Worm (Caenorhabditis elegans) whole organism, L4/young adult: Measurements from ENCODE around the gene pgp-11.

Experiments
- W03F9.2 ChIP-seq: fragments of 150-350 bp; optimal IDR thresholded peaks from 2 replicates; lab custom pipeline; 2014; ENCODE audit warnings: missing biosample characterization, missing genetic modification characterization
- dao-5 ChIP-seq: sonication (generic microtip); optimal IDR thresholded peaks from 2 replicates; lab custom pipeline; 2016; ENCODE audit warnings: missing genotype, missing genetic modification characterization, moderate library complexity, missing compliant biosample characterization
- him-1 ChIP-seq: sonication (generic microtip); optimal IDR thresholded peaks from 2 replicates; lab custom pipeline; 2016; ENCODE audit warnings: missing genotype, missing genetic modification reagents, missing genetic modification characterization, missing compliant biosample characterization

pgp-11 gene

DNA sequence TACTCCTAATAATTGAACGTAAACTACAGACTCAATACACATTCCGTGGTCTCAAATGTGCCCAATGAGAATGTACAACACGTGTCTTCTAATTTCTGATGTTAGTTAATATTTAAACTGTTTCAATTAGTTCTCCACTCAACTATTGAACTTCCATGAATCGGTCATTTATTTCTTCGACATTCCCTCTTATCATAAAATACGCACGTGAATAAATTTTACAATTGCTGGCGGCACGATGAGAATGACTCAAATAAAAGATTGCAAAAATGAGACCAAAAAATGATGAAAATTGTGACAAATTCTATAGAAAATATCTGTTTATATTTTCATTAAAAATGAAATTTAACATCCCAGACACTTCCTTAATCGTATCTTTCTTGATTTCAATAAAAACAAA lies 695 bp upstream of the pgp-11 start:
- no peak for TF ChIP-seq W03F9.2
- TF ChIP-seq dao-5: no peak
- no peak for TF ChIP-seq him-1

DNA sequence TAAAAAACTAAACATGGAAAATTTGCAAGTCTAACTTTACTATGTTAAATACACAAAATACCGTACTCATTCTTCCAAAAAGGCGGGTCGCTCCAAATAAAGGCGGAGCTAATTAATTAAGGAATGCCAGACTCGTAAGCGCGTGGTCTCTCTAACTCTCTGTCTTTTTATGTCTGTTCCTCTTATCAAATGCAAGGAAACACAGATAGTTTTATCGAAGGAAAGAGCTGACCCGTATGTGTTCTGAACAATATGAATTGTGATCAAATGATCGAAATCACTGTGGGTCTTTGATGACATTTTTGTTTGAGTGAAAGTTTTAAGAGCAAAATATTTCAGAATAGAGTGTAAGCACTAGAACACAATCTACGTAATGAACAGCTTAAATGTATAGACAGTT lies 2.6 kb downstream of the pgp-11 start:
- TF ChIP-seq him-1 (no peak), dao-5 (no peak), W03F9.2 (no peak)

DNA sequence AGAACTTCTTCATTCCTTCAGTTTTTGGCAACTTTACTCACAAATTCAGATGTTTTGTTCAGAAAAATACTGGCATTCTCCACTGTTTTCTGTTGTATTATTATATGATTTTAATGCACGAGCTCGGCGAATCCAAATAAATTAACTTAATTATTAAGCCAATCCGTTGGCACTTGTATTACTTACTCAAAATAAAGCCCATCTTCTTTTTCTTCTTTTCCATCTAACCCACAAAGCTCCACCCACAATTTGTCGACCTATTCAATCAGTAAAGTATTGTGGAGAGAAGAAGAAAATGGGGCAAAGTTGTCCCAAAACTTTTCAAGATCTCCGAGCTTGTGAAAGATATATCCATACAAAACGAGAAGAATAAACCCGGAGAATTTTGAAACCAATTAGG lies 12.8 kb downstream of the pgp-11 start:
- no peak for TF ChIP-seq him-1
- TF ChIP-seq dao-5: no peak
- no peak for TF ChIP-seq W03F9.2

DNA sequence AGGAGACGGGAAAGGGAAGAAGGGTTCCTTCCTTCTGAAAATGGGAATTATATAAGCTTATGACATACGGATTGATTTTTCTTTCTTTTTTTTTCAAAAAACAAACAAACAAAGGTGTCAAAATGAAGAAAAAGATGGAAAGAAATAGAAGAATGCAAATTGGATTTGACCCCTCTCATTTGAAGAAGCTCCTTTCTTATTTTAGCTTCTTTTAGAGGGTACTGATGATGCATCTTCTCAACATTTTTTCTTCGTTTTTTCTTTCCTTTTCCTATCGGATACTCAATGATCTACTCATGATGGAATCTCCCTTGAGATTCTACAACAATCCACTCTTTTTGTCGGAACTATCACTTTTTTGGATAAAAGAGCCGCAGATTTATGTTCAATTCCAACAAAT lies 13.9 kb downstream of the pgp-11 start:
- TF ChIP-seq W03F9.2: no peak
- no peak for TF ChIP-seq him-1
- no peak for TF ChIP-seq dao-5

DNA sequence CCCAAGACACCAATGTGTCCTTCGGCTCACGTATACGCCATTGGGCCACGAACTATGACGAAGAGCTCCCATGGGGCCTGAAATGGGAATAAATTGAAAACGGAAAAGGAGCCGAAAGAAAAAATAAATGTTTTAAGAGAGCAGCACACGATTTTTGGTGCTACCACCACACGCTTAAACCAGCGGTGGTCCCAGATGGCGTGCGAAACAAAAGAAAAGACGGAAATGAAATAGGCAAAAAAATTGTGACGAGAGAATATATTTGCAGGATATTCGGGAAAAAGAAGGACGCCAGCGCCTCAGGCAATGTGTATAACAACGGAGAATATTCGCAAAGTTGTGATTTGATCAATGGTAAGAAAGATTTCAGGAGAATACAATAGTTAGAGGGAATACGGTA lies 17.1 kb downstream of the pgp-11 start:
- TF ChIP-seq W03F9.2 (no peak), dao-5 (no peak), him-1 (no peak)

DNA sequence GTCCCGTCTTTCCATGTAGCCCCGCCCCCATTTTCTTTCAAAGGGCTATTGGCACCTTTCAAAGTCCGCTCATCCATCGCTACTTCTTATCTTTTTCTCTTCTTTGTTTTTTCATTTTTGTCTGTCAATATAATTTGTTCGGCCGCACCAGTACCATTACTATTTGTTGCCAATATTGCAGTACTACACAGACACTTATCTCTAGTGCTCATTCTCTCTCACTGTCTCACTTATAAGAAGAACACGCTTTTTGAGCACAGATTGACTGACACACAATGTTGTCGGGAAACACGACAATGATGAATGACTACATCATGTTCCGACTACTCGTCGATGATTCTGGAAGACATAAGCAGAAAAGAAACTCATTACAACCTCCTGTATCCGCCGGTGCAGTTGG lies 19.0 kb downstream of the pgp-11 start:
- TF ChIP-seq W03F9.2 (no peak), him-1 (no peak), dao-5 (no peak)

DNA sequence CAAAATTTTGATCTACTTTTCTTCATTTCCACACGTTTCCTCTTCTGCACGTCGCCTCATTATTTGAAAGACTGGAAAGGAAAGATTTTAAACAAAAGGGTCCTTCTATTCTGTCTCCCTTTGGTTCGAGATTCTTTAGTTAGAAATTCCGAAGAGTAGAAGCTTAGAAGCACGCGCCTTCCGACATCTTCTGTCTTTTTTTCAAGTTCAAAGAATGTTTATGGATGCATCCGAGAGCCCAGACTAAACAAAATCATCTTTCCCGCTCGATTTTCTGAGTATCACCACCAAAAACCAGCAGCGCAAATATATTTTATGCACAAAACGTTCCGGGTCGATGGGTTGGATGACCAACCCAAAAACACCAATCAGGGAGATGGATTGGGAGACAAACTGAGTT lies 20.0 kb downstream of the pgp-11 start:
- TF ChIP-seq W03F9.2 (no peak), him-1 (no peak), dao-5 (no peak)

DNA sequence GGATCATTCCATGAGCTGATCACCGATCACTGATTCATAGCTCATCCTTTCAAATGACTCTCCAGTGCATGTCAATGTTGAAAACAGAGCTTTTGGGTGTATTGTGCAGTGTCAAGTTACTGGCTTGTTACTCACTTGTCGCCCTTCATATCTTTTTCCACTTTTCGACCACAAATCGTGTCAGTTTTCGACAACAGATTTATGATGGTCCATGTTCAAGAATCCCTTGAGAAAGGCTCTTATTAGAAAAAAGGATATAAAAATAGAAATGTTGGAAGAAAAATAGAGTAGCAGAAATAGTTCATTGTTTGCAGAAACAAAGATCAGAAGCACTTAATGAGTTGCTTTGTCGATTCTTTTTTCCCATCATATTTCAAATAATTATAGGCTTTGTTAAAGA lies 20.6 kb downstream of the pgp-11 start:
- no peak for TF ChIP-seq W03F9.2
- no peak for TF ChIP-seq him-1
- TF ChIP-seq dao-5: no peak

DNA sequence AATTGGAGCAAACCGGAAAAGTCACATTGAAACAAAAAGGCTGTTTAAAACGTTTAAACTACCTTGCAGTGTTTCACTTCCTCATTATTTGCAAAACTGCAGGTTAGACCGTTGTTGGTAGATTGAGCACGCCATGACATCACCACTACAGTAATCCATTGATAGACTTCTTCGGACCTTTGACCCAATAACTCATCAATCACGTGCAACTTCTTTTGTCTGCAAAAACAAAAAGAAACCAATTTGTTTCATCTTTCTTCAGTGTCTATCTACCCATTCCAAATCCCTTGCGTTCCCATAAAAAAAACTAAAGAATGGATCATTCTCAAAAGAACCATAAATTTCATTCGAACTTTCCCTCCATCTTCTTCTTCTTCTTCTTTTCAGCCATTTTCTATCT lies 23.0 kb downstream of the pgp-11 start:
- TF ChIP-seq dao-5 (no peak), W03F9.2 (no peak), him-1 (no peak)

DNA sequence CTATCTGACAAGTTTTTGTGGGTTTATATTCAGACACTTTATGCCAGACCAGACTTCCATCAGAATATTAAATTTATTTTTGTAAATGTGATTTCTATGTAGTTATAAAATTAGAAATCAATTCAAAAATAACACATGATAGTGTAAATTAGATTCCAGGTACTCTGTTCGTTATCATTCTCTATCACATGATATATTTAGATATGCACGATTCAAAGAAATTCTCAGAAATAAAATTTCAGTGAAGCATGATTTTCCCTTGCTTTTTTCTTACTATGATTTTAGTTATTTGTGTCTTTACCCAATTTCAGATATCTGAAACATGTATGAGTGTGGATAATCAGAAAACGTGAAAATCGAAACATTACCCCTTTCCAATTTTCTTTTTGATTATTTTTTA lies 26.5 kb downstream of the pgp-11 start:
- no peak for TF ChIP-seq W03F9.2
- TF ChIP-seq dao-5: no peak
- TF ChIP-seq him-1: no peak

DNA sequence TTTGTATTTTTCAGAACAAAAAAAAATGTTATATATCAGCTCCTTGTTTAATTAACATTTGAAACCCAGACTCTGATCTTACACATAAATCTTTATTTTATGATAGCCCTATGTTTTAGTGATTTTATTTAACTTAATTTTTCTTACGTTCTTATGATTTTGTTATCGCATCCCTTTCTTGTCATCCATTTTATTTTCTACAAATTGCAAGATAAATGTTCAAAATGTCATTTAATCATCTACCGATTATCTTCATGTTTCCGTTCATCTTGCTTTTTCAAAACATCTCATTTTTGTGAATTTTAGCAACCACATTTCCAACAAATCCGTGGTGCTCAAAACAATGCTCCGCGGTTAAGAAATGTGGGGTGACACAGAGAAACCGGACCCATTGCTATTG lies 27.7 kb downstream of the pgp-11 start, which contains the start of gene DH11.5:
Gene DH11.5, plus strand, starts transcription at position 301 of the 400 bp plus-strand sequence.
- TF ChIP-seq W03F9.2 (no peak), dao-5 (no peak), him-1 (no peak)

DNA sequence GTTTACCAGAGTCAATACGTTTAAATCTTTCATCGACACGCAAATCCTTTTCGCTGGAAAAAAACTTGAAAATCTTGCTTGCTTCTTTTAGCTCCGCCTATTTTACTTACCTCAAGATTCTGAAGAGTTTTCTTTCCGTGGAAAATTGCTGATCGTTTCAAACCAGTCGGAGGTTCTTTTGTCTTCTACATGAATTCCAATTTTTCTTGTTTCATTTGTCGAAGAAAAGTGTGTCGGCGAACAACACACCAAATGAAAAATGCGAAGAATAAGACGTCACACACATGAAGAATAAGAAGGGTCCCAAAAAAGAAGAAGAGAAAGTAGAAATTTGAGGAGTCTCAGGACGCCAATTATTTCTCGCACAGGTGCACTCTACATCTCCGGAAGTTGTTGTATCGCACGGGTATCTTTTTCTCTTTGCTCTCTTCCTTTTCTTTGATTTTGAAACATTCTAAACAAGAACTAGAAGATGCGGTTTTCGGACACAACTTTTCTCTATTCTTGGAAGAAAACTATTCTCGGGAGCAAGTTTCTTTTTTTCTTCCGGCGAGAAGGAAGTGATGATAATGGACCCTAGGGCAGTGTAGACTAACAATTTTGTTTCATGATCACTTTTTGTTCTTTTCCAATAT lies 29.8 kb downstream of the pgp-11 start:
- TF ChIP-seq dao-5 (no peak), him-1 (no peak), W03F9.2 (no peak)

DNA sequence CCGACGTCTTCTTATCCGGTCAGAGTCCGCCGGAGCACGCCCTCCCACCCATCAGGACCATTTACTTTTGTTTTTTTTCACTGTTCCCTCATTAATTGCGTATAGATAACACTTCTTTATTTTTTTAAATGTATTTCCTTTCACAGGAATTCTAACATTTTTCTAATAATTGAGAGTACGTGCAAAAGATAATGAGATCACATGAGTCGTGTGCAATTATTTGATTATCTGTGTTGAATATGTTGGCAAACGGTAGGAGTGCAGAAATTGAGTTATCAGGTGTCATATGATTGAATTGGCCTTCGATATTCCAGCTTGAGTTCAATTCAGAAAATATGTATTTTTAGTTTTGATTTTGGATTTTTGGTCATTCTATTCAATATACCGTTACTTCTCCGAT lies 35.7 kb downstream of the pgp-11 start:
- TF ChIP-seq dao-5 (no peak), him-1 (no peak), W03F9.2 (no peak)

DNA sequence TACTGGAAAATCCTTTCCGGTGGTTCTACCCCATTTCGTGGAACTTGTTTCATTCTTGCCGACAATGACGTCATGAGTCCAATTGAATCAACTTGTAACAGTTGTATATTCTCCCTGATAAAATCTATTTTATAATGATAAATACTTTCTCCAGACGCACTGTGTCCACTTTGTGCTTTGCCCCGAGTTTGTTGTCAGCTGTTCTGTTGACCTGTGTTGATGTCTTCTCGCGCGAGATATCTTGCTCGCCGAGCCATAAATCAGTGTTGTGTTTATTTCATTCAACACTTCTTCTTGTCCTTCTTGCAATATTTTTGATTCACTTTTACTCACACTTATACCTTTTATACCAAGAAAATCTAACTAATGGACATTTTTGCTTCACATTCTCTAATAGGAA lies 41.9 kb downstream of the pgp-11 start:
- TF ChIP-seq W03F9.2: no peak
- TF ChIP-seq dao-5: no peak
- TF ChIP-seq him-1: no peak

DNA sequence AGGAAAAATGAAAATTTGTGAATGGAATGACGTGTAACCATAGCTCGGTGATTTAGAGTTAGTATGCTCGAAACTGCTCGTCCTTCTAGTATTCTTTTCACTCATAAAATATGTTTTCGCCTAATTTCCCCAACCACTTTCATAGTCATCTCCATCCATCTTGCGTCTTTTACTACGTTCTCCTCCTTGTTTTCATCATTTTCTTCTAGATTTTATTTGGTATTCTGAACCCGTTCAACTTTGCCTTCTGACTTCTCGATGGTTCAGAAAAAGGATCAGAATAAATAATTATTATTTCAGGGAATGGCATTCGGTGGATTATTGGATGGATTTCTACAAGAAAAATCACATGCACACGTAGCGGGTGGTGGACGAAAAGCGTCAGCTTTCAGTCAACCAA lies 45.5 kb downstream of the pgp-11 start, which contains the start of gene C04H4.1:
Gene C04H4.1, plus strand, starts transcription at position 301 of the 400 bp plus-strand sequence.
- TF ChIP-seq dao-5 (no peak), W03F9.2 (no peak), him-1 (no peak)

DNA sequence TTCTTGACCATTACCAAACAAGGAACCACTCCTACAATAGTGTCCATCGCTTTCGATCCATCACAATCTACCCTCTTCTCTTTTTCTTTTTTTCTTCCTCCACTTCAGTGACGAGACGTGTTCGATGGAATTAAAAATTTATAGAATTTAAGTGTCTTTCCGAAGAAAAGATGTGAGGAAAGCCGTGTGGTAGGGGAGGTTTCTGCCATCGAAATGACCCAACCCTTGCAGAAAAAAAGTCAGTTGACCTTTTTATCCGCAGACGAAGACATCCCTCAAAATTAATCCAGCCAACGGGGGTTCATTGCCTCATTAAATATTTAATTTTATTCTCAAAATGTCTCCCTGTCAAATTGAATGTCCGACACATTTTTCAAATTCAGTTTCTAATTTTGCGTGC lies 48.5 kb downstream of the pgp-11 start:
- TF ChIP-seq him-1 (no peak), W03F9.2 (no peak)

DNA sequence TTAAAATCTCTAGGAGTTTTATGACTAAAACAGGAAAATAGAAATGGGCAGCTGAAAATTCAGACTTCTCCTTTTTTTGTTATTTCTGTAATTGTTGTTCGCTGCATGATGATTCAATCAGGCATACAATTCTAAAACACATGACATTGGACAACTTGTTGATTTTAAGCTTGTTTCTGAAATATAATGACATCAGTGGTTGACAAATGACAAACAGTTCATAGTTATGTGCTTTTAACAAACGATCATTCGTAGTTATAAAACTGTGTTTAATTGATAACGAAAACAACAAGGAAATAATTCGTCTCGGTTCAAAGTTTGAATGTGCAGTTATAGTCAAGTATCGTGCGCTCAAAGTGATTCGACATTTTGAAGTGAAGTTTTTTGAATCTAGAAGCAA lies 55.8 kb downstream of the pgp-11 start:
- no peak for TF ChIP-seq him-1
- no peak for TF ChIP-seq dao-5
- no peak for TF ChIP-seq W03F9.2
